Worm (Caenorhabditis elegans): Measurements from ENCODE around the gene F53F4.7.

ce11 chrV:13571714-13572258 is 42.0 kb downstream of the F53F4.7 start, which contains the start of gene C50B8.4:
- TF ChIP-seq tbx-2 (tag; optimal IDR thresholded peaks at IDR 0.05) (no peak), nhr-77 (tag; optimal IDR thresholded peaks at IDR 0.05) (no peak), nhr-237 (tag; optimal IDR thresholded peaks at IDR 0.05) (no peak), elt-2 (tag; optimal IDR thresholded peaks at IDR 0.05) (peak; percentile 67), snpc-4 (tag; optimal IDR thresholded peaks at IDR 0.05) (peak; percentile 24), mdl-1 (tag; optimal IDR thresholded peaks at IDR 0.05) (no peak), ama-1 (optimal IDR thresholded peaks at IDR 0.05) (no peak), eor-1 (tag; optimal IDR thresholded peaks at IDR 0.05) (no peak), nhr-12 (tag; optimal IDR thresholded peaks at IDR 0.05) (no peak), nfya-1 (tag; optimal IDR thresholded peaks at IDR 0.05; ENCODE audit: insufficient read depth) (no peak)

Data from whole organism, L3 larva.